Worm (Caenorhabditis elegans): ENCODE data around the gene inx-18.
A peak's percentile ranks its signal among the peaks of the same experiment; 100 is the strongest.

Gene inx-18

ce11 chrIV:572487-572886 lies 33.7 kb upstream of the inx-18 start, which contains the start of gene gex-2:
Gene gex-2 (plus strand): TSS chrIV:572769.
- TF ChIP-seq dpl-1 (GFP tag; optimal IDR thresholded peaks at IDR 0.05) (peak in 2 of 3 experiments; percentile 17 to 47), rnt-1 (tag; optimal IDR thresholded peaks at IDR 0.05) (peak; percentile 22), ceh-82 (tag; optimal IDR thresholded peaks at IDR 0.05) (peak in 1 of 3 experiments; percentile 24), lsy-2 (tag; optimal IDR thresholded peaks at IDR 0.05) (no peak), irx-1 (tag; optimal IDR thresholded peaks at IDR 0.05) (no peak), xbp-1 (tag; optimal IDR thresholded peaks at IDR 0.05) (no peak), efl-1 (optimal IDR thresholded peaks at IDR 0.05) (peak; percentile 33 to 37), efl-1 (GFP tag; optimal IDR thresholded peaks at IDR 0.05 in 1 of 2) (peak; percentile 42 to 87), aha-1 (tag; optimal IDR thresholded peaks at IDR 0.05) (no peak), lin-35 (GFP tag; optimal IDR thresholded peaks at IDR 0.05) (peak; percentile 51 to 59), F16B12.6 (tag; optimal IDR thresholded peaks at IDR 0.05) (peak; percentile 85), ces-1 (GFP tag; optimal IDR thresholded peaks at IDR 0.05) (no peak), unc-86 (tag; optimal IDR thresholded peaks at IDR 0.05) (no peak), mep-1 (tag; optimal IDR thresholded peaks at IDR 0.05) (peak; percentile 34)

ce11 chrIV:580512-580911 lies 25.6 kb upstream of the inx-18 start:
- TF ChIP-seq ets-5 (GFP tag; IDR thresholded peaks at IDR 0.05) (no peak), hlh-4 (tag; optimal IDR thresholded peaks at IDR 0.05) (no peak), pqm-1 (tag; optimal IDR thresholded peaks at IDR 0.05) (no peak), zag-1 (tag; optimal IDR thresholded peaks at IDR 0.05) (no peak), ceh-63 (GFP tag; optimal IDR thresholded peaks at IDR 0.05) (no peak), lin-39 (tag; optimal IDR thresholded peaks at IDR 0.05) (no peak), nhr-90 (tag; optimal IDR thresholded peaks at IDR 0.05; ENCODE audit: poor library complexity) (no peak), elt-3 (tag; optimal IDR thresholded peaks at IDR 0.05) (no peak), efl-1 (optimal IDR thresholded peaks at IDR 0.05) (no peak), efl-1 (GFP tag; optimal IDR thresholded peaks at IDR 0.05 in 1 of 2) (no peak), irx-1 (tag; optimal IDR thresholded peaks at IDR 0.05) (no peak), nhr-19 (GFP tag; conservative IDR thresholded peaks at IDR 0.05) (no peak), unc-62 (GFP tag; optimal IDR thresholded peaks at IDR 0.05) (no peak), nhr-20 (tag; optimal IDR thresholded peaks at IDR 0.05) (no peak), nhr-237 (tag; optimal IDR thresholded peaks at IDR 0.05) (no peak), lin-35 (GFP tag; optimal IDR thresholded peaks at IDR 0.05) (no peak), lin-14 (GFP tag; optimal IDR thresholded peaks at IDR 0.05) (no peak)

ce11 chrIV:582130-582529 lies 24.0 kb upstream of the inx-18 start, which contains the start of gene F56A11.6:
Gene F56A11.6 (minus strand): TSS chrIV:582230.
- TF ChIP-seq unc-130 (tag; optimal IDR thresholded peaks at IDR 0.05) (no peak), efl-1 (optimal IDR thresholded peaks at IDR 0.05) (no peak), efl-1 (GFP tag; optimal IDR thresholded peaks at IDR 0.05 in 1 of 2) (peak in 1 of 2 experiments; percentile 3)

- TF ChIP-seq C04F5.9 (tag; optimal IDR thresholded peaks at IDR 0.05) = no peak
- TF ChIP-seq F16B12.6 (tag; optimal IDR thresholded peaks at IDR 0.05) = no peak
- no peak for TF ChIP-seq egl-13 (tag; optimal IDR thresholded peaks at IDR 0.05)
- TF ChIP-seq pax-3 (tag; optimal IDR thresholded peaks at IDR 0.05) = no peak
- no peak for TF ChIP-seq efl-1 (optimal IDR thresholded peaks at IDR 0.05)
- TF ChIP-seq efl-1 (GFP tag; optimal IDR thresholded peaks at IDR 0.05 in 1 of 2) = peak in 1 of 2 experiments; percentile 56
Measured at ce11 chrIV:584039-584438, 22.1 kb upstream of the inx-18 start.

ce11 chrIV:587729-588128 lies 18.4 kb upstream of the inx-18 start, which contains the start of gene C18H7.12:
Gene C18H7.12 (minus strand): TSS chrIV:587829.
- TF ChIP-seq hlh-4 (tag; optimal IDR thresholded peaks at IDR 0.05) (no peak), ceh-88 (GFP tag; IDR thresholded peaks at IDR 0.05) (no peak)

ce11 chrIV:592382-592781 lies 13.8 kb upstream of the inx-18 start, which contains the start of gene C18H7.6:
Gene C18H7.6 (minus strand): TSS chrIV:592485.
- peak; percentile 97 for TF ChIP-seq hlh-4 (tag; optimal IDR thresholded peaks at IDR 0.05)
- peak; percentile 2 for TF ChIP-seq fkh-8 (tag; optimal IDR thresholded peaks at IDR 0.05)
- no peak for TF ChIP-seq lin-14 (GFP tag; optimal IDR thresholded peaks at IDR 0.05)
